Fruit fly (Drosophila melanogaster) whole organism, embryonic: ENCODE measurements around the gene CG32712.
A peak's percentile ranks its signal among the peaks of the same experiment; 100 is the strongest.

Experiments
- Asciz ChIP-seq: fragments of 200-800 bp; sonication (Bioruptor generic); optimal IDR thresholded peaks from 2 replicates; lab custom pipeline; 2017; ENCODE audit warnings: missing biosample characterization, mild to moderate bottlenecking, missing genetic modification characterization, missing genetic modification reagents
- CG10274 ChIP-seq: fragments of 200-800 bp; sonication (Bioruptor generic); optimal IDR thresholded peaks from 3 replicates; lab custom pipeline; 2017; ENCODE audit warnings: missing biosample characterization, mild to moderate bottlenecking, missing genetic modification characterization
- CG12236 ChIP-seq: fragments of 200-800 bp; sonication (Bioruptor generic); optimal IDR thresholded peaks from 2 replicates; lab custom pipeline; 2016; ENCODE audit warnings: missing biosample characterization, missing genetic modification characterization
- CG12659 ChIP-seq: fragments of 200-800 bp; sonication (Bioruptor generic); optimal IDR thresholded peaks from 3 replicates; lab custom pipeline; 2017; ENCODE audit warnings: mild to moderate bottlenecking, missing biosample characterization, missing genetic modification reagents, missing genetic modification characterization
- CG12769 ChIP-seq: fragments of 200-800 bp; sonication (Bioruptor generic); optimal IDR thresholded peaks from 2 replicates; lab custom pipeline; 2019; ENCODE audit warnings: missing biosample characterization, mild to moderate bottlenecking, missing genetic modification characterization, moderate library complexity
- CG1602 ChIP-seq: fragments of 200-800 bp; sonication (Bioruptor generic); optimal IDR thresholded peaks from 3 replicates; lab custom pipeline; 2016; ENCODE audit warnings: missing biosample characterization, missing genetic modification characterization
- CG18476 ChIP-seq: fragments of 200-800 bp; sonication (Bioruptor generic); optimal IDR thresholded peaks from 2 replicates; lab custom pipeline; 2016; ENCODE audit warnings: missing biosample characterization, mild to moderate bottlenecking, missing genetic modification characterization
- CG18764 ChIP-seq: fragments of 200-800 bp; sonication (Bioruptor generic); optimal IDR thresholded peaks from 3 replicates; lab custom pipeline; 2016; ENCODE audit warnings: missing biosample characterization, missing genetic modification characterization
- CG2202 ChIP-seq: fragments of 200-800 bp; sonication (Bioruptor generic); optimal IDR thresholded peaks from 2 replicates; lab custom pipeline; 2018; ENCODE audit warnings: missing biosample characterization, mild to moderate bottlenecking, missing genetic modification characterization
- CG2712 ChIP-seq: fragments of 200-800 bp; optimal IDR thresholded peaks from 3 replicates; lab custom pipeline; 2019; ENCODE audit warnings: missing biosample characterization, mild to moderate bottlenecking, missing genetic modification characterization, moderate library complexity
- CG3995 ChIP-seq: fragments of 200-800 bp; sonication (Bioruptor generic); optimal IDR thresholded peaks from 3 replicates; lab custom pipeline; 2016; ENCODE audit warnings: missing biosample characterization, missing genetic modification characterization
- CG4282 ChIP-seq: fragments of 200-800 bp; sonication (Bioruptor generic); optimal IDR thresholded peaks from 2 replicates; lab custom pipeline; 2016; ENCODE audit warnings: missing biosample characterization, missing genetic modification characterization
- CG5180 ChIP-seq: fragments of 200-800 bp; sonication (Bioruptor generic); optimal IDR thresholded peaks from 3 replicates; lab custom pipeline; 2017; ENCODE audit warnings: missing biosample characterization, missing genetic modification characterization, mild to moderate bottlenecking, moderate library complexity, missing genetic modification reagents
- CG5245 ChIP-seq: fragments of 200-800 bp; sonication (Bioruptor generic); optimal IDR thresholded peaks from 3 replicates; lab custom pipeline; 2016; ENCODE audit warnings: missing biosample characterization, missing genetic modification characterization
- CG6175 ChIP-seq: fragments of 200-800 bp; sonication (Bioruptor generic); IDR thresholded peaks from 3 replicates; pipeline ENCODE4 v1.3.6; 2022; ENCODE audit warnings: missing biosample characterization, missing genetic modification characterization
- CG7839 ChIP-seq: fragments of 200-800 bp; sonication (Bioruptor generic); optimal IDR thresholded peaks from 3 replicates; lab custom pipeline; 2018; ENCODE audit warnings: missing biosample characterization, mild to moderate bottlenecking, missing genetic modification characterization, moderate library complexity
- CG9437 ChIP-seq: fragments of 200-800 bp; sonication (Bioruptor generic); optimal IDR thresholded peaks from 2 replicates; lab custom pipeline; 2018; ENCODE audit warnings: missing biosample characterization, mild to moderate bottlenecking, missing genetic modification characterization
- CkIIα-i1 ChIP-seq: fragments of 200-800 bp; sonication (Bioruptor generic); IDR thresholded peaks from 2 replicates; pipeline ENCODE4 v1.3.6; 2022; ENCODE audit warnings: missing biosample characterization, missing genetic modification characterization
- D19B ChIP-seq: fragments of 200-800 bp; sonication (Bioruptor generic); optimal IDR thresholded peaks from 2 replicates; lab custom pipeline; 2017; ENCODE audit warnings: missing biosample characterization, mild to moderate bottlenecking, missing genetic modification characterization
- Dll ChIP-seq: fragments of 200-800 bp; sonication (Bioruptor generic); IDR thresholded peaks from 4 replicates; pipeline ENCODE4 v1.3.6; 2022; ENCODE audit warnings: missing biosample characterization, missing genetic modification characterization; ENCODE audit not compliant: partially characterized antibody
- Dref ChIP-seq: fragments of 200-800 bp; sonication (Bioruptor generic); IDR thresholded peaks from 2 replicates; pipeline ENCODE4 v1.3.6; 2022; ENCODE audit warnings: missing biosample characterization, missing genetic modification characterization
- Elba2 ChIP-seq: fragments of 200-800 bp; sonication (Bioruptor generic); optimal IDR thresholded peaks from 3 replicates; lab custom pipeline; 2016; ENCODE audit warnings: missing biosample characterization, missing genetic modification characterization
- GATAe ChIP-seq: fragments of 200-800 bp; sonication (Bioruptor generic); conservative IDR thresholded peaks from 2 replicates; pipeline ENCODE4 v1.3.6; 2022; ENCODE audit warnings: missing biosample characterization, missing genetic modification characterization
- H15 ChIP-seq: fragments of 200-800 bp; sonication (Bioruptor generic); IDR thresholded peaks from 3 replicates; pipeline ENCODE4 v1.3.6; 2022; ENCODE audit warnings: missing biosample characterization, missing genetic modification characterization
- Nf-YA ChIP-seq: fragments of 200-800 bp; sonication (Bioruptor generic); IDR thresholded peaks from 2 replicates; pipeline ENCODE4 v1.3.6; 2022; ENCODE audit warnings: missing biosample characterization, missing genetic modification characterization
- NfI ChIP-seq: fragments of 200-800 bp; sonication (Bioruptor generic); optimal IDR thresholded peaks from 3 replicates; lab custom pipeline; 2018; ENCODE audit warnings: missing biosample characterization, mild to moderate bottlenecking, missing genetic modification characterization, moderate library complexity
- Oli ChIP-seq: fragments of 200-800 bp; sonication (Bioruptor generic); optimal IDR thresholded peaks from 2 replicates; lab custom pipeline; 2018; ENCODE audit warnings: missing biosample characterization, mild to moderate bottlenecking, missing genetic modification characterization, moderate library complexity
- Pdp1 ChIP-seq, 2 experiments: fragments of 200-800 bp; sonication (Bioruptor generic); optimal IDR thresholded peaks; 3 replicates each; lab custom pipeline; 2016; ENCODE audit warnings: missing biosample characterization in 2 of 2, missing genetic modification characterization in 2 of 2, mild to moderate bottlenecking in 1 of 2, moderate library complexity in 1 of 2
- Sry-δ ChIP-seq: fragments of 200-800 bp; sonication (Bioruptor generic); optimal IDR thresholded peaks from 2 replicates; lab custom pipeline; 2016; ENCODE audit warnings: missing biosample characterization, missing genetic modification characterization
- TFAM ChIP-seq: fragments of 200-800 bp; sonication (Bioruptor generic); optimal IDR thresholded peaks from 2 replicates; lab custom pipeline; 2017; ENCODE audit warnings: missing biosample characterization, missing genetic modification characterization, inconsistent platforms
- bbx ChIP-seq: fragments of 200-800 bp; sonication (Bioruptor generic); IDR thresholded peaks from 2 replicates; pipeline ENCODE4 v1.3.6; 2022; ENCODE audit warnings: missing biosample characterization, missing genetic modification characterization; ENCODE audit not compliant: partially characterized antibody
- cas ChIP-seq: fragments of 200-800 bp; sonication (Bioruptor generic); IDR thresholded peaks from 2 replicates; pipeline ENCODE4 v1.3.6; 2022; ENCODE audit warnings: missing biosample characterization, missing genetic modification characterization
- caup ChIP-seq: fragments of 200-800 bp; sonication (Bioruptor generic); optimal IDR thresholded peaks from 3 replicates; lab custom pipeline; 2017; ENCODE audit warnings: missing biosample characterization, mild to moderate bottlenecking, missing genetic modification characterization, moderate library complexity; ENCODE audit not compliant: severe bottlenecking
- crol ChIP-seq: fragments of 200-800 bp; sonication (Bioruptor generic); IDR thresholded peaks from 2 replicates; pipeline ENCODE4 v1.3.6; 2022; ENCODE audit warnings: missing biosample characterization, missing genetic modification characterization
- dpn ChIP-seq, 2 experiments: fragments of 200-800 bp; sonication (Bioruptor generic); optimal IDR thresholded peaks; 3 replicates each; lab custom pipeline; 2016; ENCODE audit warnings: missing biosample characterization in 2 of 2, missing genetic modification characterization in 2 of 2
- emc ChIP-seq: fragments of 200-800 bp; sonication (Bioruptor generic); optimal IDR thresholded peaks from 2 replicates; lab custom pipeline; 2016; ENCODE audit warnings: missing biosample characterization, missing genetic modification characterization
- eyg ChIP-seq: fragments of 200-800 bp; sonication (Bioruptor generic); optimal IDR thresholded peaks from 3 replicates; lab custom pipeline; 2016; ENCODE audit warnings: missing biosample characterization, missing genetic modification characterization
- fd96Cb ChIP-seq: fragments of 200-800 bp; sonication (Bioruptor generic); optimal IDR thresholded peaks from 2 replicates; lab custom pipeline; 2018; ENCODE audit warnings: missing biosample characterization, mild to moderate bottlenecking, missing genetic modification characterization, moderate library complexity
- grau ChIP-seq: fragments of 200-800 bp; optimal IDR thresholded peaks from 3 replicates; lab custom pipeline; 2019; ENCODE audit warnings: missing biosample characterization, mild to moderate bottlenecking, missing genetic modification characterization, moderate library complexity
- ham ChIP-seq: fragments of 200-800 bp; sonication (Bioruptor generic); IDR thresholded peaks from 2 replicates; pipeline ENCODE4 v1.3.6; 2022; ENCODE audit warnings: missing biosample characterization, missing genetic modification characterization
- inv ChIP-seq: fragments of 200-800 bp; sonication (Bioruptor generic); IDR thresholded peaks from 2 replicates; pipeline ENCODE4 v1.3.6; 2022; ENCODE audit warnings: missing biosample characterization, missing genetic modification characterization; ENCODE audit not compliant: partially characterized antibody
- lilli ChIP-seq: fragments of 200-800 bp; sonication (Bioruptor generic); optimal IDR thresholded peaks from 3 replicates; lab custom pipeline; 2016; ENCODE audit warnings: missing biosample characterization, missing genetic modification characterization
- luna ChIP-seq: fragments of 200-800 bp; sonication (Bioruptor generic); optimal IDR thresholded peaks from 2 replicates; lab custom pipeline; 2016; ENCODE audit warnings: missing biosample characterization, missing genetic modification characterization
- nerfin-1 ChIP-seq: fragments of 200-800 bp; sonication (Bioruptor generic); optimal IDR thresholded peaks from 3 replicates; lab custom pipeline; 2019; ENCODE audit warnings: missing biosample characterization, mild to moderate bottlenecking, missing genetic modification characterization, moderate library complexity
- rib ChIP-seq: fragments of 200-800 bp; sonication (Bioruptor generic); IDR thresholded peaks from 2 replicates; pipeline ENCODE4 v1.3.6; 2022; ENCODE audit warnings: missing biosample characterization, missing genetic modification characterization
- seq ChIP-seq: fragments of 200-800 bp; sonication (Bioruptor generic); IDR thresholded peaks from 2 replicates; pipeline ENCODE4 v1.3.6; 2022; ENCODE audit warnings: missing biosample characterization, missing genetic modification characterization
- twi ChIP-seq: fragments of 200-800 bp; optimal IDR thresholded peaks from 2 replicates; lab custom pipeline; 2019; ENCODE audit warnings: missing biosample characterization, mild to moderate bottlenecking, missing genetic modification characterization, moderate library complexity
- tx ChIP-seq: fragments of 200-800 bp; sonication (Bioruptor generic); optimal IDR thresholded peaks from 2 replicates; lab custom pipeline; 2016; ENCODE audit warnings: missing biosample characterization, missing genetic modification characterization
- vvl ChIP-seq: fragments of 200-800 bp; sonication (Bioruptor generic); IDR thresholded peaks from 2 replicates; pipeline ENCODE4 v1.3.6; 2022; ENCODE audit warnings: missing biosample characterization, missing genetic modification characterization
- zen ChIP-seq: fragments of 200-800 bp; sonication (Bioruptor generic); optimal IDR thresholded peaks from 3 replicates; lab custom pipeline; 2018; ENCODE audit warnings: missing biosample characterization, mild to moderate bottlenecking, missing genetic modification characterization, moderate library complexity

Gene CG32712

dm6 chrX:8444883-8445572 lies 11.4 kb upstream of the CG32712 start (continued):
- TF ChIP-seq CG12769 (tag; lab: Kevin White, UChicago) (peak; percentile 48), Oli (tag; lab: Kevin White, UChicago) (peak; percentile 63), lilli (GFP tag; lab: Kevin White, UChicago) (no peak), cas (GFP tag; lab: Robert Waterston, UW) (no peak), crol (GFP tag; lab: Robert Waterston, UW) (no peak), nerfin-1 (tag; lab: Kevin White, UChicago) (peak; percentile 54), zen (tag; lab: Kevin White, UChicago) (peak; percentile 73), bbx (GFP tag; lab: Robert Waterston, UW) (no peak), Pdp1 (GFP tag; optimal IDR thresholded peaks at IDR 0.05; lab: Kevin White, UChicago) (peak in 1 of 2 experiments; percentile 11), CG5245 (GFP tag; lab: Kevin White, UChicago) (no peak), CG3995 (no peak), caup (no peak), inv (GFP tag; lab: Robert Waterston, UW) (no peak), H15 (no peak), Dref (GFP tag; lab: Robert Waterston, UW) (no peak), NfI (no peak), Nf-YA (no peak), CG9437 (GFP tag; lab: Kevin White, UChicago) (peak; percentile 54), CG18764 (GFP tag; lab: Kevin White, UChicago) (no peak), CG12659 (peak; percentile 46), TFAM (GFP tag; lab: Kevin White, UChicago) (no peak), emc (GFP tag; lab: Kevin White, UChicago) (no peak), dpn (GFP tag; optimal IDR thresholded peaks at IDR 0.05; lab: Kevin White, UChicago) (no peak), CG4282 (GFP tag; lab: Kevin White, UChicago) (no peak), CG6175 (GFP tag; lab: Robert Waterston, UW) (0 out of 3 replicates have a peak, but pooled peaks have one; percentile 51), CkIIα-i1 (GFP tag; lab: Robert Waterston, UW) (no peak), vvl (GFP tag; lab: Robert Waterston, UW) (peak; percentile 36; the same call in 1 of the 2 replicates), CG2202 (tag; lab: Kevin White, UChicago) (no peak), twi (tag; lab: Kevin White, UChicago) (peak; percentile 56), GATAe (0 out of 2 replicates have a peak, but pooled peaks have one; percentile 17), Sry-δ (no peak), Elba2 (GFP tag; lab: Kevin White, UChicago) (no peak), fd96Cb (tag; lab: Kevin White, UChicago) (peak; percentile 72), D19B (no peak), CG2712 (tag; lab: Kevin White, UChicago) (peak; percentile 91), CG7839 (tag; lab: Kevin White, UChicago) (peak; percentile 73), grau (peak; percentile 81), Dll (GFP tag; lab: Robert Waterston, UW) (no peak), seq (GFP tag; lab: Robert Waterston, UW) (no peak), ham (GFP tag; lab: Robert Waterston, UW) (no peak), CG18476 (GFP tag; lab: Kevin White, UChicago) (no peak), CG1602 (GFP tag; lab: Kevin White, UChicago) (peak; percentile 34), Asciz (GFP tag; lab: Kevin White, UChicago) (no peak), rib (GFP tag; lab: Robert Waterston, UW) (no peak), tx (no peak), CG12236 (no peak), CG5180 (GFP tag; lab: Kevin White, UChicago) (no peak), CG10274 (GFP tag; lab: Kevin White, UChicago) (no peak), luna (GFP tag; lab: Kevin White, UChicago) (no peak), eyg (GFP tag; lab: Kevin White, UChicago) (no peak)
